Worm (Caenorhabditis elegans) whole organism, early embryonic: ENCODE results near the gene droe-4.

Source experiments
- B0310.2 ChIP-seq: sonication (generic microtip); optimal IDR thresholded peaks from 2 replicates; lab custom pipeline; 2016; ENCODE audit warnings: mild to moderate bottlenecking, missing genetic modification characterization, missing compliant biosample characterization
- aly-1 ChIP-seq: sonication (generic microtip); optimal IDR thresholded peaks from 2 replicates; lab custom pipeline; 2016; ENCODE audit warnings: missing genetic modification characterization, missing compliant biosample characterization
- ama-1 ChIP-seq: fragments of 150-350 bp; optimal IDR thresholded peaks from 2 replicates; lab custom pipeline; 2014
- ceh-36 ChIP-seq: sonication (generic microtip); optimal IDR thresholded peaks from 2 replicates; lab custom pipeline; 2016; ENCODE audit warnings: missing genetic modification characterization, inconsistent platforms, missing compliant biosample characterization
- flt-1 ChIP-seq: fragments of 200-800 bp; sonication (Bioruptor generic); IDR thresholded peaks from 2 replicates; pipeline ENCODE4 v1.3.6; 2022; ENCODE audit warnings: missing genetic modification characterization, missing compliant biosample characterization
- hnd-1 ChIP-seq: sonication (generic microtip); optimal IDR thresholded peaks from 2 replicates; lab custom pipeline; 2016; ENCODE audit warnings: missing genetic modification characterization, missing compliant biosample characterization
- scrt-1 ChIP-seq: fragments of 200-800 bp; sonication (Bioruptor generic); IDR thresholded peaks from 2 replicates; pipeline ENCODE4 v1.3.6; 2022; ENCODE audit warnings: missing genetic modification characterization, missing compliant biosample characterization
- tbx-37 ChIP-seq: fragments of 200-800 bp; sonication (Bioruptor generic); conservative IDR thresholded peaks from 2 replicates; pipeline ENCODE4 v1.3.6; 2022; ENCODE audit warnings: missing genetic modification reagents, missing genetic modification characterization, missing compliant biosample characterization

DNA sequence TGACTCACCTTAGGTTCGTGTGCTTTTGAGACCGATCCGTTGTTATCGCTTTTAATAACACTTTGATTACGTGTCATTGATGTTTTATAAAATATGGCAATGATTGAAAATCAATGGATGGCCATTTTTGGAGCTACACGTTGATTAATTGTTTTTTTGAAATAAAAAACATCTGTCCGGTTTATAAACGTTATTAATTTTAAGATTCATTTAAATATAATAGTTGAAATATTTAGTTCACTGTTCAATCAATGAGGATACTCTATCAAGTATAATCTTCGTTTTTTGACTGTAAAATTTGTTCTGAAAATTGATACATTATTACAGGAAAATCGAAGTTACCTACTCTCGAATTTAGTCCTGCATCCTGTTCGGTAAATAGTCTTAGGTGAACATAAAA is 34.2 kb upstream of the droe-4 start, which contains the start of gene R10D12.10:
- TF ChIP-seq B0310.2, result no peak
- TF ChIP-seq ceh-36, result no peak
- TF ChIP-seq tbx-37 (GFP tag; lab: Robert Waterston, UW), result no peak
- no peak for TF ChIP-seq hnd-1 (tag; lab: Kevin White, UChicago)
- no peak for TF ChIP-seq aly-1 (tag; lab: Kevin White, UChicago)
- no peak for TF ChIP-seq scrt-1
- no peak for TF ChIP-seq flt-1 (GFP tag; lab: Robert Waterston, UW)
- no peak for TF ChIP-seq ama-1 (lab: Kevin White, UChicago)
